Worm (Caenorhabditis elegans) whole organism, midembryonic: ENCODE data around the gene ZK836.3.

Experiments
- T22C8.4 ChIP-seq: fragments of 200-800 bp; sonication (Bioruptor generic); IDR thresholded peaks from 2 replicates; pipeline ENCODE4 v1.3.6; 2022; ENCODE audit warnings: missing genetic modification characterization, missing compliant biosample characterization
- cog-1 ChIP-seq: sonication (generic microtip); optimal IDR thresholded peaks from 2 replicates; lab custom pipeline; 2016; ENCODE audit warnings: missing genetic modification characterization, missing compliant biosample characterization
- flt-1 ChIP-seq: fragments of 200-800 bp; sonication (Bioruptor generic); IDR thresholded peaks from 2 replicates; pipeline ENCODE4 v1.3.6; 2022; ENCODE audit warnings: missing genetic modification characterization, missing compliant biosample characterization
- klf-2 ChIP-seq: fragments of 200-800 bp; sonication (Bioruptor generic); conservative IDR thresholded peaks from 2 replicates; pipeline ENCODE4 v1.3.6; 2022; ENCODE audit warnings: missing genetic modification reagents, missing genetic modification characterization, missing compliant biosample characterization
- med-1 ChIP-seq: sonication (generic microtip); optimal IDR thresholded peaks from 2 replicates; lab custom pipeline; 2017; ENCODE audit warnings: missing genetic modification characterization, mild to moderate bottlenecking, missing compliant biosample characterization, antibody characterized with exemption, missing genetic modification reagents; ENCODE audit not compliant: insufficient read depth
- ref-1 ChIP-seq: fragments of 200-800 bp; sonication (Bioruptor generic); conservative IDR thresholded peaks from 2 replicates; pipeline ENCODE4 v1.3.6; 2022; ENCODE audit warnings: missing genetic modification reagents, missing genetic modification characterization, missing compliant biosample characterization
- tab-1 ChIP-seq: fragments of 200-800 bp; sonication (Bioruptor generic); IDR thresholded peaks from 2 replicates; pipeline ENCODE4 v1.3.6; 2022; ENCODE audit warnings: missing genetic modification characterization, missing compliant biosample characterization
- ztf-23 ChIP-seq: fragments of 200-800 bp; sonication (Bioruptor generic); IDR thresholded peaks from 2 replicates; pipeline ENCODE4 v1.3.6; 2022; ENCODE audit warnings: missing genetic modification reagents, missing genetic modification characterization, missing compliant biosample characterization
- ztf-29 ChIP-seq: fragments of 200-800 bp; sonication (Bioruptor generic); IDR thresholded peaks from 2 replicates; pipeline ENCODE4 v1.3.6; 2022; ENCODE audit warnings: missing genetic modification reagents, missing genetic modification characterization, missing compliant biosample characterization

ZK836.3 gene

ce11 chrV:12162220-12162619 is 33.5 kb downstream of the ZK836.3 start, which contains the start of gene C27A7.5:
Gene C27A7.5 (minus strand): TSS chrV:12162320.
- TF ChIP-seq med-1 (GFP tag; lab: Kevin White, UChicago): no peak
- no peak for TF ChIP-seq ztf-23 (GFP tag; lab: Robert Waterston, UW)
- no peak for TF ChIP-seq flt-1 (GFP tag; lab: Robert Waterston, UW)
- no peak for TF ChIP-seq tab-1 (GFP tag; lab: Robert Waterston, UW)
- TF ChIP-seq klf-2 (GFP tag; lab: Robert Waterston, UW): no peak
- TF ChIP-seq cog-1 (tag; lab: Kevin White, UChicago): no peak
- TF ChIP-seq ztf-29 (GFP tag; lab: Robert Waterston, UW): no peak
- TF ChIP-seq ref-1: no peak
- TF ChIP-seq T22C8.4: no peak

ce11 chrV:12161157-12161556 is 34.6 kb downstream of the ZK836.3 start:
- no peak for TF ChIP-seq klf-2 (GFP tag; lab: Robert Waterston, UW)
- no peak for TF ChIP-seq ztf-29 (GFP tag; lab: Robert Waterston, UW)
- no peak for TF ChIP-seq ztf-23 (GFP tag; lab: Robert Waterston, UW)
- no peak for TF ChIP-seq tab-1 (GFP tag; lab: Robert Waterston, UW)
- TF ChIP-seq T22C8.4: no peak
- no peak for TF ChIP-seq cog-1 (tag; lab: Kevin White, UChicago)
- TF ChIP-seq med-1 (GFP tag; lab: Kevin White, UChicago): no peak

- TF ChIP-seq tab-1 (GFP tag; lab: Robert Waterston, UW) (no peak), klf-2 (GFP tag; lab: Robert Waterston, UW) (no peak), T22C8.4 (no peak), flt-1 (GFP tag; lab: Robert Waterston, UW) (no peak), ref-1 (no peak), ztf-29 (GFP tag; lab: Robert Waterston, UW) (no peak), cog-1 (tag; lab: Kevin White, UChicago) (no peak), med-1 (GFP tag; lab: Kevin White, UChicago) (no peak), ztf-23 (GFP tag; lab: Robert Waterston, UW) (no peak)
Observed at ce11 chrV:12159975-12160374, 35.8 kb downstream of the ZK836.3 start.

ce11 chrV:12158377-12158776 is 37.4 kb downstream of the ZK836.3 start:
- TF ChIP-seq ztf-23 (GFP tag; lab: Robert Waterston, UW): no peak
- TF ChIP-seq T22C8.4: no peak
- TF ChIP-seq med-1 (GFP tag; lab: Kevin White, UChicago): no peak
- no peak for TF ChIP-seq tab-1 (GFP tag; lab: Robert Waterston, UW)
- TF ChIP-seq flt-1 (GFP tag; lab: Robert Waterston, UW): no peak
- TF ChIP-seq ztf-29 (GFP tag; lab: Robert Waterston, UW): no peak
- no peak for TF ChIP-seq ref-1
- TF ChIP-seq klf-2 (GFP tag; lab: Robert Waterston, UW): no peak
- TF ChIP-seq cog-1 (tag; lab: Kevin White, UChicago): no peak

ce11 chrV:12154554-12154953 is 41.2 kb downstream of the ZK836.3 start, which contains the start of gene C27A7.9:
Gene C27A7.9 (minus strand): TSS chrV:12154654.
- no peak for TF ChIP-seq T22C8.4
- no peak for TF ChIP-seq flt-1 (GFP tag; lab: Robert Waterston, UW)
- no peak for TF ChIP-seq cog-1 (tag; lab: Kevin White, UChicago)

- TF ChIP-seq T22C8.4: no peak
- TF ChIP-seq flt-1 (GFP tag; lab: Robert Waterston, UW): no peak
- no peak for TF ChIP-seq cog-1 (tag; lab: Kevin White, UChicago)
- no peak for TF ChIP-seq ztf-23 (GFP tag; lab: Robert Waterston, UW)
- TF ChIP-seq klf-2 (GFP tag; lab: Robert Waterston, UW): no peak
- no peak for TF ChIP-seq ref-1
- no peak for TF ChIP-seq tab-1 (GFP tag; lab: Robert Waterston, UW)
- no peak for TF ChIP-seq med-1 (GFP tag; lab: Kevin White, UChicago)
- TF ChIP-seq ztf-29 (GFP tag; lab: Robert Waterston, UW): no peak
Observed at ce11 chrV:12153784-12154183, 42.0 kb downstream of the ZK836.3 start.

ce11 chrV:12152857-12153256 is 42.9 kb downstream of the ZK836.3 start, which contains the start of gene C27A7.8:
Gene C27A7.8 (plus strand): TSS chrV:12153157.
- TF ChIP-seq T22C8.4 (no peak), tab-1 (GFP tag; lab: Robert Waterston, UW) (no peak), ref-1 (no peak), med-1 (GFP tag; lab: Kevin White, UChicago) (no peak), klf-2 (GFP tag; lab: Robert Waterston, UW) (no peak), ztf-23 (GFP tag; lab: Robert Waterston, UW) (no peak), flt-1 (GFP tag; lab: Robert Waterston, UW) (no peak), cog-1 (tag; lab: Kevin White, UChicago) (no peak), ztf-29 (GFP tag; lab: Robert Waterston, UW) (no peak)

ce11 chrV:12150607-12151006 is 45.1 kb downstream of the ZK836.3 start, which contains the start of gene che-11:
Gene che-11 (minus strand): TSS chrV:12150707.
- TF ChIP-seq flt-1 (GFP tag; lab: Robert Waterston, UW): no peak
- no peak for TF ChIP-seq med-1 (GFP tag; lab: Kevin White, UChicago)
- TF ChIP-seq T22C8.4: no peak
- TF ChIP-seq ztf-29 (GFP tag; lab: Robert Waterston, UW): no peak
- TF ChIP-seq ref-1: no peak
- no peak for TF ChIP-seq cog-1 (tag; lab: Kevin White, UChicago)
- no peak for TF ChIP-seq ztf-23 (GFP tag; lab: Robert Waterston, UW)
- TF ChIP-seq tab-1 (GFP tag; lab: Robert Waterston, UW): no peak
- TF ChIP-seq klf-2 (GFP tag; lab: Robert Waterston, UW): no peak
